Worm (Caenorhabditis elegans) whole organism, young adult: Measurements from ENCODE around the gene aqp-6.

Experiments
- B0336.3 ChIP-seq: fragments of 200-800 bp; sonication (Bioruptor generic); IDR thresholded peaks from 2 replicates; pipeline ENCODE4 v1.3.6; 2022; ENCODE audit warnings: missing genetic modification characterization, missing compliant biosample characterization
- C06A6.2 ChIP-seq: fragments of 200-800 bp; sonication (Bioruptor generic); conservative IDR thresholded peaks from 2 replicates; pipeline ENCODE4 v1.3.6; 2022; ENCODE audit warnings: missing genetic modification characterization, missing compliant biosample characterization
- F10E7.11 ChIP-seq: sonication (generic microtip); optimal IDR thresholded peaks from 2 replicates; lab custom pipeline; 2017; ENCODE audit warnings: mild to moderate bottlenecking, missing genetic modification characterization, moderate library complexity, missing compliant biosample characterization
- F33H1.4 ChIP-seq: fragments of 200-800 bp; sonication (Bioruptor generic); IDR thresholded peaks from 2 replicates; pipeline ENCODE4 v1.3.6; 2022; ENCODE audit warnings: missing genetic modification reagents, missing genetic modification characterization, missing compliant biosample characterization
- F49E8.2 ChIP-seq: sonication (generic microtip); optimal IDR thresholded peaks from 3 replicates; lab custom pipeline; 2017; ENCODE audit warnings: missing genetic modification characterization, mild to moderate bottlenecking, missing compliant biosample characterization, antibody characterized with exemption, moderate library complexity; ENCODE audit not compliant: insufficient read depth
- F57A8.1 ChIP-seq: fragments of 200-800 bp; sonication (Bioruptor generic); optimal IDR thresholded peaks from 2 replicates; lab custom pipeline; 2018; ENCODE audit warnings: mild to moderate bottlenecking, missing genetic modification characterization, moderate library complexity, missing compliant biosample characterization
- akir-1 ChIP-seq: fragments of 200-800 bp; sonication (Bioruptor generic); optimal IDR thresholded peaks from 2 replicates; lab custom pipeline; 2018; ENCODE audit warnings: mild to moderate bottlenecking, missing genetic modification characterization, moderate library complexity, missing compliant biosample characterization
- ama-1 ChIP-seq, 3 experiments: fragments of 150-350 bp in 1 of 3; sonication (generic microtip) in 2 of 3; optimal IDR thresholded peaks; 2 replicates each; lab custom pipeline; 2014 to 2018; ENCODE audit warnings: missing biosample characterization in 2 of 3, missing genetic modification characterization in 2 of 3, missing genetic modification reagents in 2 of 3
- atf-7 ChIP-seq: sonication (generic microtip); optimal IDR thresholded peaks from 2 replicates; lab custom pipeline; 2017; ENCODE audit warnings: mild to moderate bottlenecking, missing genetic modification characterization, missing compliant biosample characterization
- attf-5 ChIP-seq: fragments of 200-800 bp; sonication (Bioruptor generic); optimal IDR thresholded peaks from 2 replicates; lab custom pipeline; 2018; ENCODE audit warnings: mild to moderate bottlenecking, missing genetic modification characterization, missing compliant biosample characterization
- ccch-3 ChIP-seq: fragments of 200-800 bp; sonication (Bioruptor generic); optimal IDR thresholded peaks from 2 replicates; lab custom pipeline; 2018; ENCODE audit warnings: mild to moderate bottlenecking, missing genetic modification characterization, missing compliant biosample characterization
- cebp-1 ChIP-seq, 2 experiments: fragments of 200-800 bp in 1 of 2; sonication (Bioruptor generic) in 1 of 2; sonication (generic microtip) in 1 of 2; IDR thresholded peaks in 1 of 2; optimal IDR thresholded peaks in 1 of 2; 2 replicates each; pipeline versions ENCODE4 v1.3.6 to Lab custom; 2017 to 2022; ENCODE audit warnings: missing compliant biosample characterization in 2 of 2, missing genetic modification characterization in 2 of 2, mild to moderate bottlenecking in 1 of 2, missing genetic modification reagents in 1 of 2, moderate library complexity in 1 of 2
- ceh-40 ChIP-seq: fragments of 200-800 bp; sonication (Bioruptor generic); IDR thresholded peaks from 2 replicates; pipeline ENCODE4 v1.3.6; 2022; ENCODE audit warnings: missing genetic modification characterization, missing compliant biosample characterization
- ceh-91 ChIP-seq: fragments of 200-800 bp; sonication (Bioruptor generic); IDR thresholded peaks from 2 replicates; pipeline ENCODE4 v1.3.6; 2022; ENCODE audit warnings: missing genetic modification reagents, missing genetic modification characterization, missing compliant biosample characterization
- die-1 ChIP-seq: sonication (generic microtip); optimal IDR thresholded peaks from 2 replicates; lab custom pipeline; 2016; ENCODE audit warnings: missing genotype, mild to moderate bottlenecking, missing genetic modification characterization, missing compliant biosample characterization
- dox-1 ChIP-seq: fragments of 200-800 bp; sonication (Bioruptor generic); IDR thresholded peaks from 2 replicates; pipeline ENCODE4 v1.3.6; 2022; ENCODE audit warnings: missing genetic modification reagents, missing genetic modification characterization, missing compliant biosample characterization
- efl-1 ChIP-seq: fragments of 150-350 bp; optimal IDR thresholded peaks from 2 replicates; lab custom pipeline; 2014; ENCODE audit warnings: missing biosample characterization, missing genetic modification reagents, missing genetic modification characterization
- egl-44 ChIP-seq: fragments of 200-800 bp; sonication (Bioruptor generic); IDR thresholded peaks from 2 replicates; pipeline ENCODE4 v1.3.6; 2022; ENCODE audit warnings: missing genetic modification reagents, missing genetic modification characterization, missing compliant biosample characterization
- ets-4 ChIP-seq: fragments of 200-800 bp; sonication (Bioruptor generic); optimal IDR thresholded peaks from 2 replicates; lab custom pipeline; 2018; ENCODE audit warnings: mild to moderate bottlenecking, missing genetic modification characterization, missing compliant biosample characterization
- fkh-3 ChIP-seq: sonication (generic microtip); optimal IDR thresholded peaks from 2 replicates; lab custom pipeline; 2016; ENCODE audit warnings: mild to moderate bottlenecking, missing genetic modification characterization, missing compliant biosample characterization
- hmg-1.2 ChIP-seq: fragments of 200-800 bp; sonication (Bioruptor generic); IDR thresholded peaks from 2 replicates; pipeline ENCODE4 v1.3.6; 2022; ENCODE audit warnings: missing genetic modification reagents, missing genetic modification characterization, missing compliant biosample characterization
- hmg-20 ChIP-seq: fragments of 200-800 bp; sonication (Bioruptor generic); IDR thresholded peaks from 2 replicates; pipeline ENCODE4 v1.3.6; 2022; ENCODE audit warnings: missing genetic modification reagents, missing genetic modification characterization, missing compliant biosample characterization
- lag-1 ChIP-seq: fragments of 200-800 bp; sonication (Bioruptor generic); IDR thresholded peaks from 2 replicates; pipeline ENCODE4 v1.3.6; 2022; ENCODE audit warnings: missing genetic modification reagents, missing genetic modification characterization, missing compliant biosample characterization
- let-607 ChIP-seq, 2 experiments: fragments of 200-800 bp in 1 of 2; sonication (Bioruptor generic) in 1 of 2; sonication (generic microtip) in 1 of 2; optimal IDR thresholded peaks; 2 replicates each; lab custom pipeline; 2016 to 2018; ENCODE audit warnings: mild to moderate bottlenecking in 2 of 2, missing compliant biosample characterization in 2 of 2, missing genetic modification characterization in 2 of 2, moderate library complexity in 2 of 2, missing genotype in 1 of 2
- lin-54 ChIP-seq: fragments of 200-800 bp; sonication (Bioruptor generic); optimal IDR thresholded peaks from 2 replicates; lab custom pipeline; 2018; ENCODE audit warnings: mild to moderate bottlenecking, missing genetic modification characterization, missing compliant biosample characterization
- lsy-27 ChIP-seq: sonication (generic microtip); optimal IDR thresholded peaks from 2 replicates; lab custom pipeline; 2017; ENCODE audit warnings: missing genetic modification characterization, mild to moderate bottlenecking, missing compliant biosample characterization, antibody characterized with exemption, missing genotype, borderline replicate concordance; ENCODE audit not compliant: insufficient read depth
- madf-10 ChIP-seq: sonication (generic microtip); optimal IDR thresholded peaks from 2 replicates; lab custom pipeline; 2016; ENCODE audit warnings: mild to moderate bottlenecking, missing genetic modification characterization, missing compliant biosample characterization
- mcd-1 ChIP-seq: fragments of 200-800 bp; sonication (Bioruptor generic); IDR thresholded peaks from 2 replicates; pipeline ENCODE4 v1.3.6; 2022; ENCODE audit warnings: missing genetic modification reagents, missing genetic modification characterization, missing compliant biosample characterization
- mel-28 ChIP-seq: sonication (generic microtip); optimal IDR thresholded peaks from 2 replicates; lab custom pipeline; 2016; ENCODE audit warnings: borderline replicate concordance, mild to moderate bottlenecking, missing genetic modification characterization, missing compliant biosample characterization
- mes-4 ChIP-seq: sonication (generic microtip); optimal IDR thresholded peaks from 2 replicates; lab custom pipeline; 2016; ENCODE audit warnings: missing genotype, missing genetic modification characterization, missing compliant biosample characterization
- nfya-1 ChIP-seq: sonication (generic microtip); optimal IDR thresholded peaks from 2 replicates; lab custom pipeline; 2017; ENCODE audit warnings: antibody characterized with exemption, missing compliant biosample characterization, missing genetic modification characterization, borderline replicate concordance; ENCODE audit not compliant: insufficient read depth
- nfya-2 ChIP-seq: fragments of 200-800 bp; sonication (Bioruptor generic); IDR thresholded peaks from 2 replicates; pipeline ENCODE4 v1.3.6; 2022; ENCODE audit warnings: missing genetic modification reagents, missing genetic modification characterization, missing compliant biosample characterization
- nhr-80 ChIP-seq: sonication (generic microtip); optimal IDR thresholded peaks from 2 replicates; lab custom pipeline; 2016; ENCODE audit warnings: missing genetic modification characterization, missing compliant biosample characterization
- rpc-1 ChIP-seq, 2 experiments: fragments of 150-350 bp in 1 of 2; sonication (generic microtip) in 1 of 2; optimal IDR thresholded peaks; 2 replicates each; lab custom pipeline; 2014 to 2018; ENCODE audit warnings: missing biosample characterization in 1 of 2, missing genetic modification characterization in 1 of 2, missing genetic modification reagents in 1 of 2, missing genotype in 1 of 2
- snpc-4 ChIP-seq, 5 experiments: fragments of 150-350 bp in 1 of 5; sonication (generic microtip) in 4 of 5; optimal IDR thresholded peaks; 2 replicates each; lab custom pipeline; 2014 to 2018; ENCODE audit warnings: missing genetic modification characterization in 5 of 5, missing biosample characterization in 3 of 5, antibody characterized with exemption in 2 of 5, mild to moderate bottlenecking in 2 of 5, missing compliant biosample characterization in 2 of 5, missing genotype in 2 of 5, moderate library complexity in 2 of 5, missing genetic modification reagents in 1 of 5
- tbp1 ChIP-seq: fragments of 200-800 bp; sonication (Bioruptor generic); optimal IDR thresholded peaks from 2 replicates; lab custom pipeline; 2018; ENCODE audit warnings: mild to moderate bottlenecking, missing genetic modification characterization, missing compliant biosample characterization
- unc-62 ChIP-seq: fragments of 150-350 bp; optimal IDR thresholded peaks from 2 replicates; lab custom pipeline; 2014; ENCODE audit warnings: missing biosample characterization, missing genetic modification reagents, missing genetic modification characterization
- zfh-2 ChIP-seq: fragments of 200-800 bp; sonication (Bioruptor generic); conservative IDR thresholded peaks from 2 replicates; pipeline ENCODE4 v1.3.6; 2022; ENCODE audit warnings: missing genetic modification reagents, missing genetic modification characterization, missing compliant biosample characterization
- ztf-18 ChIP-seq: sonication (generic microtip); optimal IDR thresholded peaks from 2 replicates; lab custom pipeline; 2016; ENCODE audit warnings: missing genotype, mild to moderate bottlenecking, missing genetic modification characterization, missing compliant biosample characterization
- ztf-22 ChIP-seq: fragments of 200-800 bp; sonication (Bioruptor generic); optimal IDR thresholded peaks from 2 replicates; lab custom pipeline; 2018; ENCODE audit warnings: mild to moderate bottlenecking, missing genetic modification characterization, moderate library complexity, missing compliant biosample characterization
- ztf-26 ChIP-seq: sonication (generic microtip); optimal IDR thresholded peaks from 2 replicates; lab custom pipeline; 2017; ENCODE audit warnings: missing genetic modification characterization, missing compliant biosample characterization
- ztf-28 ChIP-seq: fragments of 200-800 bp; sonication (Bioruptor generic); IDR thresholded peaks from 2 replicates; pipeline ENCODE4 v1.3.6; 2022; ENCODE audit warnings: missing genetic modification reagents, missing genetic modification characterization, missing compliant biosample characterization
- ztf-6 ChIP-seq: fragments of 200-800 bp; sonication (Bioruptor generic); IDR thresholded peaks from 2 replicates; pipeline ENCODE4 v1.3.6; 2022; ENCODE audit warnings: missing genetic modification reagents, missing genetic modification characterization, missing compliant biosample characterization

Gene aqp-6

DNA sequence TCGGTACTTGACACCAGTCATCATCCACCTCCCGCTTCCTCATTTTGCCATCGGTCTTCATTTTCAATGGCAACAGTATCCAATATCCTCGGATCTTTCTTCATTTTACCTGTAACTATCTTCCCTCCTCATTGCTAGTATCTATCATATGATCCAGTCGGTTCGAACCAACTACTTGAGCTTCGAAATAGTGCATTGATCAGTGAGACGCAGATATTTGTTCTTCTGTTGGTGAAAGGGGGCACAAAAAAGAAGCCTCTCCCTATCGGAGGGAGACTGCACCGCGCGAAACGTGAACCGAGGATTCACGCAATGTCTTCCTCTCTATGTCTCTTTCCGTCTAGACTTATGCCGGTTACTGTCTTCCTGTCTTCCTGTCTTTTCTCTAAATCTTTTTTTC is 43.1 kb downstream of the aqp-6 start:
- TF ChIP-seq mes-4 (tag; lab: Kevin White, UChicago) (no peak), zfh-2 (GFP tag; lab: Robert Waterston, UW) (no peak), attf-5 (GFP tag; lab: Kevin White, UChicago) (no peak), hmg-1.2 (GFP tag; lab: Robert Waterston, UW) (peak; percentile 7; the same call in 1 of the 2 replicates)
- TF ChIP-seq, all 124 proteins: peak for 1

DNA sequence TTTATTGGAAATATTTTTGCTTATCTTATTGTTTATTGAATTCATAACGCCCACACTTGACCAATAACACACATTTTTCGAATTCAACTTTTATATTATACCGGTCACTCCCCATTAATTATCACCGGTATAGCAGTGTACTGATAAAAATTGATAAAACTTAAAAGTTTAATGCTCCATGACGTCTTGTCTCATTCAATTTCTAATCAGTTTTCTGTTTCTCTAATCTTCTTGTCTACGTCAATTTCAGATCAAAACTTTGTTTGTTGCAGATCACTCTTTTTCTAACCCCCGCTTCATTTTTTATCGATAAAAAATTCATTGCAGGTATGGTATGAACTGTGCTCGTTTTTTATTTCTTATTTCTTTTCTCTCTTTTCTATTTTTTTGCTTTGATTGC is 45.5 kb downstream of the aqp-6 start:
- TF ChIP-seq mcd-1 (GFP tag; lab: Robert Waterston, UW) (no peak), ztf-26 (tag; lab: Kevin White, UChicago) (no peak), ceh-40 (no peak), ztf-18 (no peak), lag-1 (GFP tag; lab: Robert Waterston, UW) (no peak), nfya-1 (tag; lab: Kevin White, UChicago) (no peak), nhr-80 (peak; percentile 98), efl-1 (no peak), B0336.3 (GFP tag; lab: Robert Waterston, UW) (no peak), die-1 (tag; lab: Kevin White, UChicago) (no peak), akir-1 (GFP tag; lab: Kevin White, UChicago) (no peak), rpc-1 (optimal IDR thresholded peaks at IDR 0.05; lab: Kevin White, UChicago) (no peak), rpc-1 (tag; optimal IDR thresholded peaks at IDR 0.05; lab: Kevin White, UChicago) (no peak), cebp-1 (GFP tag; IDR thresholded peaks at IDR 0.05; lab: Robert Waterston, UW) (no peak), cebp-1 (tag; optimal IDR thresholded peaks at IDR 0.05; lab: Kevin White, UChicago) (peak; percentile 51), fkh-3 (no peak), ztf-22 (GFP tag; lab: Kevin White, UChicago) (peak; percentile 56), unc-62 (GFP tag; lab: Kevin White, UChicago) (peak; percentile 58), let-607 (tag; optimal IDR thresholded peaks at IDR 0.05; lab: Kevin White, UChicago) (peak in 1 of 2 experiments; percentile 27), lsy-27 (tag; lab: Kevin White, UChicago) (no peak), atf-7 (tag; lab: Kevin White, UChicago) (peak; percentile 75), ccch-3 (GFP tag; lab: Kevin White, UChicago) (no peak), ets-4 (peak; percentile 30), snpc-4 (GFP tag; optimal IDR thresholded peaks at IDR 0.05; lab: Kevin White, UChicago) (no peak), snpc-4 (tag; optimal IDR thresholded peaks at IDR 0.05; lab: Kevin White, UChicago) (no peak), ama-1 (optimal IDR thresholded peaks at IDR 0.05; lab: Kevin White, UChicago) (no peak), ama-1 (GFP tag; optimal IDR thresholded peaks at IDR 0.05; lab: Kevin White, UChicago) (no peak), lin-54 (no peak), tbp1 (GFP tag; lab: Kevin White, UChicago) (peak; percentile 9), dox-1 (GFP tag; lab: Robert Waterston, UW) (no peak; the same call in 1 of the 2 replicates), hmg-1.2 (GFP tag; lab: Robert Waterston, UW) (no peak), ztf-28 (GFP tag; lab: Robert Waterston, UW) (no peak), mel-28 (tag; lab: Kevin White, UChicago) (no peak), C06A6.2 (no peak)

DNA sequence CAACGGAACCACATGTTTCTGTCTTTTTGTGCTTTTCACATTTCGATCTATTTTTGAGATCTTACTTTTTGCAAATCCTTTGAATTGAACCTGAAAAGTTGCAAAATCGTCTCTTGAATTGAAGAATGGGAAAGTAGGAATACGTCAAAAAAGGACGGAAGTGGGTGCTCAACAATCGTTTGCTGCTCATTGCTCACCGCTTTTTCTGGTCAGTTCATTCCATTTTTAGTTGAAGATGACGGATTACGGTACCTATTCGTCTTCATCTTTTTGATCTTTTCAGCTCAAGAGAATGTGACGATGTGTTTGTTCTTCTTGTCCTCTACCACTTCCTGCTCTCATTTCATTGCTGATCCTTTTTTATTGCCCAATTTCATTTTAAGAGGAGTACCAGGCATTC is 46.9 kb downstream of the aqp-6 start, which contains the start of gene C05A2.4:
Gene C05A2.4 (plus strand): TSS at position 301 of the 400 bp plus-strand sequence.
- no peak for TF ChIP-seq ceh-40
- TF ChIP-seq attf-5 (GFP tag; lab: Kevin White, UChicago), result no peak
- no peak for TF ChIP-seq ceh-91 (GFP tag; lab: Robert Waterston, UW)
- no peak for TF ChIP-seq cebp-1 (GFP tag; IDR thresholded peaks at IDR 0.05; lab: Robert Waterston, UW)
- TF ChIP-seq cebp-1 (tag; optimal IDR thresholded peaks at IDR 0.05; lab: Kevin White, UChicago), result no peak
- TF ChIP-seq B0336.3 (GFP tag; lab: Robert Waterston, UW), result no peak
- no peak for TF ChIP-seq mcd-1 (GFP tag; lab: Robert Waterston, UW)
- no peak for TF ChIP-seq F57A8.1 (GFP tag; lab: Kevin White, UChicago)
- no peak for TF ChIP-seq lag-1 (GFP tag; lab: Robert Waterston, UW)
- no peak for TF ChIP-seq hmg-20
- no peak for TF ChIP-seq nfya-2 (GFP tag; lab: Robert Waterston, UW)
- TF ChIP-seq madf-10 (tag; lab: Kevin White, UChicago), result no peak
- no peak for TF ChIP-seq F10E7.11 (tag; lab: Kevin White, UChicago)
- no peak for TF ChIP-seq egl-44 (GFP tag; lab: Robert Waterston, UW)
- no peak for TF ChIP-seq hmg-1.2 (GFP tag; lab: Robert Waterston, UW)
- no peak for TF ChIP-seq F49E8.2 (tag; lab: Kevin White, UChicago)
- TF ChIP-seq ztf-6, result no peak
- no peak for TF ChIP-seq lsy-27 (tag; lab: Kevin White, UChicago)
- TF ChIP-seq F33H1.4 (GFP tag; lab: Robert Waterston, UW), result no peak
- TF ChIP-seq efl-1, result no peak
